Fruit fly (Drosophila melanogaster): Measurements from ENCODE around the gene wfs1.

DNA sequence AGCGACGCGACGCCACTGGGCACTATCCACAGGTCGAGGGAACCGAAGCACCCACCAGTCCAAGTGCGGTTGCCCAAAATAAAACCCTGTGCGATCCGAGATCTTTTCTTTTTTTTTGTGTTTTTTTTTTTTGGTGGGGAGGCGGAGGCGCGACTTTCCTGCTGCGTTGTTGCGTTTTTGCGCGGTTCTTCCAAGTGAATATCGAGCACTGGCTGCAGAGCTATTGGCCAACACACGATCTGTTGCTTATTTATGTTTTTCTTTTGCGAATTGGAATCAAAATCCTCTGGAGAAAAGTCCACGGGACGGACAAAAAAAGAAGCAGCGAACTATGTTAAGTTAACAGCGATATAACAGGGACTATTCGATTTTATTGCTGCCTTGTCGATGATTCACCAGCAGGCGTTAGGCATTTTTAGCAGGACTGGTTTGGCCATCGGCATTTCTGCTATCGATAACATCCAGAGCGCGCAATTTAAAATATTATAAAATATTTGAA, 30.7 kb upstream of the wfs1 start, which contains the start of gene wge:
- TF ChIP-seq CTCF (optimal IDR thresholded peaks at IDR 0.05) (peak in 1 of 2 experiments; percentile 21), CG8478 (optimal IDR thresholded peaks at IDR 0.05) (no peak)
